Fruit fly (Drosophila melanogaster): ENCODE measurements around the gene Jon65Ai.

Gene Jon65Ai

DNA sequence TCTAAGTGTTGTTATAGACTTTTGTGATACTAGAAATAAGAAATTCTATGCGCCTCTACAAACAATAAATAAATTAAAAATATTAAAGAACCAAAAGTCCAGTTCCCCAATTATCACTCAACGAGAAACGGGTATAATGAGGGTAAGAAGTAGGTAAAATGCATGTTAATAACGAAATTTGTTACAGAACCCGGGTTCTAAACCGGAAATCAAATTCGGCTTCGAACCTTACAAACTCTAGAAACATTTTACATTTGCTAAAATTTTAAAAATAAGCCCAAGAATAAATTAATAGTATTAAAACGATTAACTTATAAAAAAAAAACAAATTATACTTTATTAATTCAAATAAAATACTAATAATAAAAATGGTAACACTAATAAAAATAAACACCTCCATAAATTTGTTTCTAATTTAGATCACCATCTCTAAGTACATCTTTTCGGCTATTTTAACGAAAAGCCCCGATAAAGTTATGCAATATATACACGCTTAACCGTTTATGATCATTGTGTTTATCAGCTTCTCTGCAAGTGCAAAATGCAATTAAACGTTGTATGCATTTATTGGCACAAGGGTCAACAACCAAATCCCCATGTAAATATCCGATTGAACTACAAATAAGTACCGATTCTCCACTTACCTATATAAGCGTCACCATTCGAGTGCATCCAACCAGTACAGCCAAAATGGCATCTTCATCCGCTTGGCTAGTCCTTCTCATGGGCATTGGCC lies 17.4 kb upstream of the Jon65Ai start, which contains the start of gene CG6602 (continued):
- peak; percentile 40; the same call in 1 of the 2 replicates for TF ChIP-seq rib (GFP tag; IDR thresholded peaks at IDR 0.05)
- peak; percentile 73 for TF ChIP-seq CG10209 (GFP tag; optimal IDR thresholded peaks at IDR 0.05)
- TF ChIP-seq CG11560 (tag; IDR thresholded peaks at IDR 0.05): no peak; the same call in 2 of the 3 replicates
- TF ChIP-seq CG18764 (GFP tag; optimal IDR thresholded peaks at IDR 0.05): peak; percentile 71
- no peak for TF ChIP-seq CG2129 (GFP tag; IDR thresholded peaks at IDR 0.05; ENCODE audit: partially characterized antibody)
- 0 out of 2 replicates have a peak, but pooled peaks have one; percentile 49 for TF ChIP-seq CG11696 (GFP tag; IDR thresholded peaks at IDR 0.05)
- TF ChIP-seq CG10979 (tag; optimal IDR thresholded peaks at IDR 0.05): peak; percentile 60
- peak; percentile 44 for TF ChIP-seq CG6254 (GFP tag; optimal IDR thresholded peaks at IDR 0.05)
- TF ChIP-seq Deaf1 (tag; optimal IDR thresholded peaks at IDR 0.05): no peak
- TF ChIP-seq p53 (GFP tag; optimal IDR thresholded peaks at IDR 0.05): peak; percentile 34
- no peak for TF ChIP-seq unc-4 (GFP tag; IDR thresholded peaks at IDR 0.05; ENCODE audit: partially characterized antibody)
- TF ChIP-seq CG1602 (GFP tag; optimal IDR thresholded peaks at IDR 0.05): peak; percentile 38
- TF ChIP-seq CG18262 (tag; optimal IDR thresholded peaks at IDR 0.05): peak; percentile 53
- no peak for TF ChIP-seq Bdp1 (GFP tag; optimal IDR thresholded peaks at IDR 0.05)
- no peak for TF ChIP-seq CG17186 (GFP tag; optimal IDR thresholded peaks at IDR 0.05)
- TF ChIP-seq repo (GFP tag; optimal IDR thresholded peaks at IDR 0.05): peak; percentile 42
- TF ChIP-seq Dad (GFP tag; optimal IDR thresholded peaks at IDR 0.05): peak; percentile 32
- peak; percentile 42 for TF ChIP-seq CG11723 (GFP tag; optimal IDR thresholded peaks at IDR 0.05)
- peak; percentile 29 for TF ChIP-seq CG12155 (GFP tag; optimal IDR thresholded peaks at IDR 0.05)
- TF ChIP-seq lov (optimal IDR thresholded peaks at IDR 0.05): no peak
- TF ChIP-seq lov (GFP tag; IDR thresholded peaks at IDR 0.05): peak; percentile 68
- peak; percentile 66 for TF ChIP-seq CG14050 (GFP tag; IDR thresholded peaks at IDR 0.05)
- TF ChIP-seq Kr (GFP tag; optimal IDR thresholded peaks at IDR 0.05): no peak
- no peak for TF ChIP-seq pan (optimal IDR thresholded peaks at IDR 0.05)
- peak in 1 of 2 experiments; percentile 88 for TF ChIP-seq pan (GFP tag; optimal IDR thresholded peaks at IDR 0.05 in 1 of 2, IDR thresholded peaks at IDR 0.05 in 1 of 2)
- peak; percentile 33 to 41 for TF ChIP-seq Pdp1 (GFP tag; optimal IDR thresholded peaks at IDR 0.05)
- TF ChIP-seq CG11085 (GFP tag; IDR thresholded peaks at IDR 0.05): peak; percentile 87
- TF ChIP-seq CG12744 (GFP tag; optimal IDR thresholded peaks at IDR 0.05): peak; percentile 5
- TF ChIP-seq CG7357 (GFP tag; IDR thresholded peaks at IDR 0.05): 0 out of 3 replicates have a peak, but pooled peaks have one; percentile 43
- TF ChIP-seq sr (GFP tag; IDR thresholded peaks at IDR 0.05): peak; percentile 77
- peak; percentile 74 for TF ChIP-seq luna (GFP tag; optimal IDR thresholded peaks at IDR 0.05)
- peak; percentile 5 for TF ChIP-seq CrebB (tag; optimal IDR thresholded peaks at IDR 0.05)
- peak; percentile 68 for TF ChIP-seq al (GFP tag; IDR thresholded peaks at IDR 0.05)
- peak; percentile 77 for TF ChIP-seq CG1024 (GFP tag; IDR thresholded peaks at IDR 0.05)
- TF ChIP-seq CoRest (tag; optimal IDR thresholded peaks at IDR 0.05): peak; percentile 53
- peak; percentile 53 for TF ChIP-seq slp2 (GFP tag; optimal IDR thresholded peaks at IDR 0.05)
- TF ChIP-seq Oli (tag; optimal IDR thresholded peaks at IDR 0.05): peak; percentile 37
- peak; percentile 21 for TF ChIP-seq maf-S (GFP tag; optimal IDR thresholded peaks at IDR 0.05)
- TF ChIP-seq Hr51 (GFP tag; optimal IDR thresholded peaks at IDR 0.05): peak; percentile 12 to 18
- TF ChIP-seq CG8359 (GFP tag; optimal IDR thresholded peaks at IDR 0.05; ENCODE audit: borderline replicate concordance): peak; percentile 51
- no peak for TF ChIP-seq Hr78 (GFP tag; optimal IDR thresholded peaks at IDR 0.05)
- TF ChIP-seq Awh (GFP tag; IDR thresholded peaks at IDR 0.05): peak; percentile 34; the same call in 1 of the 2 replicates
- peak; percentile 25; the same call in 1 of the 3 replicates for TF ChIP-seq CG3726 (GFP tag; IDR thresholded peaks at IDR 0.05)
- TF ChIP-seq btn (GFP tag; optimal IDR thresholded peaks at IDR 0.05): no peak
- TF ChIP-seq Six4 (GFP tag; optimal IDR thresholded peaks at IDR 0.05): peak; percentile 26
- peak; percentile 52 for TF ChIP-seq CG2875 (GFP tag; optimal IDR thresholded peaks at IDR 0.05)
- no peak for TF ChIP-seq crol (GFP tag; IDR thresholded peaks at IDR 0.05)
- TF ChIP-seq CG6654 (GFP tag; optimal IDR thresholded peaks at IDR 0.05): peak; percentile 61
- peak; percentile 28 for TF ChIP-seq CG12942 (GFP tag; optimal IDR thresholded peaks at IDR 0.05)
